Worm (Caenorhabditis elegans) whole organism, L1 larva: ENCODE results near the gene lgc-34.

Source experiments
- C34B4.2 ChIP-seq: sonication (generic microtip); optimal IDR thresholded peaks from 2 replicates; lab custom pipeline; 2017; ENCODE audit warnings: mild to moderate bottlenecking, missing genetic modification characterization, missing compliant biosample characterization
- Y116A8C.19 ChIP-seq: sonication (generic microtip); optimal IDR thresholded peaks from 2 replicates; lab custom pipeline; 2016; ENCODE audit warnings: missing compliant biosample characterization, missing genetic modification characterization, borderline replicate concordance
- ceh-63 ChIP-seq: fragments of 200-800 bp; sonication (Bioruptor generic); optimal IDR thresholded peaks from 2 replicates; lab custom pipeline; 2018; ENCODE audit warnings: mild to moderate bottlenecking, missing genetic modification characterization, missing compliant biosample characterization
- ceh-82 ChIP-seq, 3 experiments: fragments of 150-350 bp in 1 of 3; sonication (generic microtip) in 2 of 3; optimal IDR thresholded peaks; 2 replicates each; lab custom pipeline; 2014 to 2017; ENCODE audit warnings: missing biosample characterization in 3 of 3, missing genetic modification characterization in 3 of 3
- ceh-88 ChIP-seq: fragments of 200-800 bp; sonication (Bioruptor generic); IDR thresholded peaks from 2 replicates; pipeline ENCODE4 v1.3.6; 2022; ENCODE audit warnings: missing genetic modification characterization, missing compliant biosample characterization
- ceh-90 ChIP-seq: sonication (generic microtip); optimal IDR thresholded peaks from 2 replicates; lab custom pipeline; 2016; ENCODE audit warnings: missing genetic modification characterization, missing compliant biosample characterization
- ces-1 ChIP-seq: fragments of 150-350 bp; optimal IDR thresholded peaks from 2 replicates; lab custom pipeline; 2014; ENCODE audit warnings: missing biosample characterization, missing genetic modification reagents, missing genetic modification characterization
- efl-1 ChIP-seq, 4 experiments: fragments of 150-350 bp; optimal IDR thresholded peaks in 3 of 4; peaks in 1 of 4; 1 replicate in 1 of 4; 2 replicates in 3 of 4; lab custom pipeline; 2014; ENCODE audit warnings: missing biosample characterization in 2 of 4, missing genetic modification characterization in 2 of 4, missing genetic modification reagents in 2 of 4
- egl-27 ChIP-seq, 2 experiments: fragments of 150-350 bp in 1 of 2; sonication (generic microtip); optimal IDR thresholded peaks; 3 replicates each; lab custom pipeline; 2017 to 2018; ENCODE audit warnings: missing biosample characterization in 2 of 2, missing genetic modification characterization in 2 of 2, missing genetic modification reagents in 2 of 2
- fkh-10 ChIP-seq: sonication (generic microtip); optimal IDR thresholded peaks from 2 replicates; lab custom pipeline; 2017; ENCODE audit warnings: missing biosample characterization, missing genetic modification reagents, missing genetic modification characterization
- fkh-8 ChIP-seq: sonication (generic microtip); optimal IDR thresholded peaks from 2 replicates; lab custom pipeline; 2016; ENCODE audit warnings: mild to moderate bottlenecking, missing genetic modification characterization, missing compliant biosample characterization
- fos-1 ChIP-seq: fragments of 150-350 bp; optimal IDR thresholded peaks from 2 replicates; lab custom pipeline; 2014; ENCODE audit warnings: missing biosample characterization, missing genetic modification characterization
- hpl-2 ChIP-seq: fragments of 150-350 bp; optimal IDR thresholded peaks from 2 replicates; lab custom pipeline; 2014; ENCODE audit warnings: missing biosample characterization, missing genetic modification reagents, missing genetic modification characterization
- isw-1 ChIP-seq: fragments of 200-800 bp; sonication (Bioruptor generic); IDR thresholded peaks from 2 replicates; pipeline ENCODE4 v1.3.6; 2022; ENCODE audit warnings: missing genetic modification characterization, missing compliant biosample characterization
- jun-1 ChIP-seq: fragments of 150-350 bp; optimal IDR thresholded peaks from 2 replicates; lab custom pipeline; 2014; ENCODE audit warnings: missing biosample characterization, missing genetic modification reagents, missing genetic modification characterization
- lin-13 ChIP-seq: fragments of 150-350 bp; optimal IDR thresholded peaks from 2 replicates; lab custom pipeline; 2014; ENCODE audit warnings: missing biosample characterization, missing genetic modification reagents, missing genetic modification characterization
- lin-14 ChIP-seq: fragments of 200-800 bp; sonication (Bioruptor generic); optimal IDR thresholded peaks from 2 replicates; lab custom pipeline; 2018; ENCODE audit warnings: mild to moderate bottlenecking, missing genetic modification characterization, moderate library complexity, missing compliant biosample characterization
- lin-35 ChIP-seq, 2 experiments: fragments of 150-350 bp; optimal IDR thresholded peaks; 2 replicates each; lab custom pipeline; 2014; ENCODE audit warnings: missing biosample characterization in 2 of 2, missing genetic modification characterization in 2 of 2, missing genetic modification reagents in 2 of 2
- lsy-2 ChIP-seq, 2 experiments: fragments of 150-350 bp; optimal IDR thresholded peaks; 2 replicates each; lab custom pipeline; 2014; ENCODE audit warnings: missing biosample characterization in 2 of 2, missing genetic modification characterization in 2 of 2
- mab-9 ChIP-seq: fragments of 200-800 bp; sonication (Bioruptor generic); IDR thresholded peaks from 2 replicates; pipeline ENCODE4 v1.3.6; 2022; ENCODE audit warnings: missing genetic modification reagents, missing genetic modification characterization, missing compliant biosample characterization
- mef-2 ChIP-seq: fragments of 150-350 bp; optimal IDR thresholded peaks from 2 replicates; lab custom pipeline; 2014; ENCODE audit warnings: missing biosample characterization, missing genetic modification characterization
- mep-1 ChIP-seq: fragments of 150-350 bp; optimal IDR thresholded peaks from 2 replicates; lab custom pipeline; 2014; ENCODE audit warnings: missing biosample characterization, missing genetic modification characterization
- nhr-11 ChIP-seq: fragments of 150-350 bp; optimal IDR thresholded peaks from 2 replicates; lab custom pipeline; 2014; ENCODE audit warnings: missing biosample characterization, missing genetic modification characterization
- nhr-12 ChIP-seq: sonication (generic microtip); optimal IDR thresholded peaks from 2 replicates; lab custom pipeline; 2017; ENCODE audit warnings: missing biosample characterization, missing genetic modification characterization
- nhr-237 ChIP-seq: fragments of 150-350 bp; optimal IDR thresholded peaks from 2 replicates; lab custom pipeline; 2014; ENCODE audit warnings: missing biosample characterization, missing genetic modification characterization
- nhr-47 ChIP-seq: sonication (generic microtip); optimal IDR thresholded peaks from 2 replicates; lab custom pipeline; 2016; ENCODE audit warnings: mild to moderate bottlenecking, missing genetic modification characterization, moderate library complexity, missing compliant biosample characterization
- nhr-71 ChIP-seq: sonication (generic microtip); optimal IDR thresholded peaks from 2 replicates; lab custom pipeline; 2016; ENCODE audit warnings: mild to moderate bottlenecking, missing genetic modification characterization, moderate library complexity, missing compliant biosample characterization
- nhr-76 ChIP-seq: sonication (generic microtip); optimal IDR thresholded peaks from 2 replicates; lab custom pipeline; 2017; ENCODE audit warnings: missing biosample characterization, missing genetic modification characterization
- nhr-77 ChIP-seq: fragments of 150-350 bp; optimal IDR thresholded peaks from 2 replicates; lab custom pipeline; 2014; ENCODE audit warnings: missing biosample characterization, missing genetic modification characterization
- nhr-85 ChIP-seq: sonication (generic microtip); peaks from one replicate; lab custom pipeline; 2016; ENCODE audit warnings: missing genetic modification characterization, inconsistent platforms, missing compliant biosample characterization
- pqm-1 ChIP-seq: sonication (generic microtip); optimal IDR thresholded peaks from 3 replicates; lab custom pipeline; 2017; ENCODE audit warnings: missing biosample characterization, missing genetic modification characterization
- rnt-1 ChIP-seq: sonication (generic microtip); optimal IDR thresholded peaks from 2 replicates; lab custom pipeline; 2016; ENCODE audit warnings: mild to moderate bottlenecking, missing genetic modification characterization, moderate library complexity, missing compliant biosample characterization
- skn-1 ChIP-seq: fragments of 150-350 bp; optimal IDR thresholded peaks from 2 replicates; lab custom pipeline; 2014; ENCODE audit warnings: missing biosample characterization, missing genetic modification characterization
- snpc-4 ChIP-seq: fragments of 150-350 bp; optimal IDR thresholded peaks from 2 replicates; lab custom pipeline; 2014; ENCODE audit warnings: missing biosample characterization, missing genetic modification characterization
- sox-4 ChIP-seq: sonication (generic microtip); optimal IDR thresholded peaks from 2 replicates; lab custom pipeline; 2016; ENCODE audit warnings: missing genetic modification characterization, missing compliant biosample characterization
- sptf-1 ChIP-seq: fragments of 150-350 bp; optimal IDR thresholded peaks from 2 replicates; lab custom pipeline; 2014; ENCODE audit warnings: missing biosample characterization, missing genetic modification characterization
- tbx-2 ChIP-seq: sonication (generic microtip); optimal IDR thresholded peaks from 2 replicates; lab custom pipeline; 2016; ENCODE audit warnings: missing genetic modification characterization, missing compliant biosample characterization
- unc-130 ChIP-seq: fragments of 150-350 bp; optimal IDR thresholded peaks from 2 replicates; lab custom pipeline; 2017; ENCODE audit warnings: missing biosample characterization, missing genetic modification characterization, inconsistent platforms
- unc-30 ChIP-seq: sonication (generic microtip); optimal IDR thresholded peaks from 2 replicates; lab custom pipeline; 2017; ENCODE audit warnings: missing biosample characterization, missing genetic modification characterization
- unc-86 ChIP-seq: sonication (generic microtip); optimal IDR thresholded peaks from 2 replicates; lab custom pipeline; 2016; ENCODE audit warnings: missing genetic modification characterization, missing compliant biosample characterization
- vab-15 ChIP-seq: sonication (generic microtip); optimal IDR thresholded peaks from 2 replicates; lab custom pipeline; 2017; ENCODE audit warnings: missing genotype, mild to moderate bottlenecking, missing genetic modification characterization, missing compliant biosample characterization
- xbp-1 ChIP-seq: sonication (generic microtip); optimal IDR thresholded peaks from 2 replicates; lab custom pipeline; 2016; ENCODE audit warnings: missing genetic modification characterization, missing compliant biosample characterization
- ztf-4 ChIP-seq: fragments of 150-350 bp; optimal IDR thresholded peaks from 2 replicates; lab custom pipeline; 2014; ENCODE audit warnings: missing biosample characterization, missing genetic modification characterization

Gene lgc-34

DNA sequence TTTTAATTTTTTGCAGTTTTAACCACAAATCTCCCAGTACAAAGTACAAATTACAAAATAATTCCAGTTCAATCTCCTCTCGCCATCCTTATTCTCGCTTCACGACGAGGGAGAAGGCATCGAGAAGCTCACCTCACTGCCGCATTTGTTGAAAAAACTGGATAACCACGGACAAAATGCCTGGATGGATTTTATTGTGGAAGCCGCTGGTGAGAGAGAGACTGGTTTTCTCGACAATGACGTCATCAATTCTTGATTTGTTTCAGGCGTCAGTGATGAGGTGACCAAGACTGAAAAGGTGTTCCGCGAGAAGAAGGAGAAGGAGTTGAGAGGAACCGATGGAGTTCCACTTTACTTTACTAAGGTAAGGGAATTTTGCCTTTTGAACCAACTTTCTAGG lies 23.1 kb downstream of the lgc-34 start:
- TF ChIP-seq mep-1 (no peak), nhr-71 (no peak), mab-9 (GFP tag; lab: Robert Waterston, UW) (no peak), fkh-8 (tag; lab: Kevin White, UChicago) (no peak), mef-2 (tag; lab: Kevin White, UChicago) (no peak), efl-1 (optimal IDR thresholded peaks at IDR 0.05; lab: Kevin White, UChicago) (no peak), efl-1 (GFP tag; optimal IDR thresholded peaks at IDR 0.05 in 1 of 2; lab: Kevin White, UChicago) (peak in 1 of 2 experiments; percentile 77), ztf-4 (no peak), vab-15 (no peak)
- TF ChIP-seq, all 84 proteins: peak for 1

ce11 chrII:551245-551904 lies 25.0 kb downstream of the lgc-34 start, which contains the start of gene lips-7:
TSS of gene lips-7 (plus strand) at chrII:551854.
- TF ChIP-seq sox-4 (tag; lab: Kevin White, UChicago) = no peak
- TF ChIP-seq efl-1 (optimal IDR thresholded peaks at IDR 0.05; lab: Kevin White, UChicago) = no peak
- TF ChIP-seq efl-1 (GFP tag; optimal IDR thresholded peaks at IDR 0.05 in 1 of 2; lab: Kevin White, UChicago) = peak in 1 of 2 experiments; percentile 35

ce11 chrII:555371-555770 lies 29.0 kb downstream of the lgc-34 start:
- TF ChIP-seq lin-35 (GFP tag; optimal IDR thresholded peaks at IDR 0.05; lab: Kevin White, UChicago) (peak in 1 of 2 experiments; percentile 0), xbp-1 (tag; lab: Kevin White, UChicago) (no peak), ces-1 (GFP tag; lab: Kevin White, UChicago) (no peak), unc-30 (tag; lab: Kevin White, UChicago) (no peak), efl-1 (optimal IDR thresholded peaks at IDR 0.05; lab: Kevin White, UChicago) (peak in 1 of 2 experiments; percentile 13), efl-1 (GFP tag; optimal IDR thresholded peaks at IDR 0.05 in 1 of 2; lab: Kevin White, UChicago) (peak in 1 of 2 experiments; percentile 77), lsy-2 (tag; optimal IDR thresholded peaks at IDR 0.05; lab: Kevin White, UChicago) (peak in 1 of 2 experiments; percentile 20), egl-27 (tag; optimal IDR thresholded peaks at IDR 0.05; lab: Kevin White, UChicago) (no peak), skn-1 (tag; lab: Kevin White, UChicago) (peak; percentile 24)

ce11 chrII:556185-556584 lies 29.8 kb downstream of the lgc-34 start, which contains the start of the genes C09E8.1 and C09E8.6:
TSS of gene C09E8.1 (plus strand) at chrII:556485.
TSS of gene C09E8.6 (plus strand) at chrII:556497.
- TF ChIP-seq rnt-1 (tag; lab: Kevin White, UChicago) = no peak
- no peak for TF ChIP-seq Y116A8C.19 (tag; lab: Kevin White, UChicago)
- TF ChIP-seq fkh-10 (GFP tag; lab: Kevin White, UChicago) = no peak
- no peak for TF ChIP-seq nhr-237 (tag; lab: Kevin White, UChicago)
- TF ChIP-seq skn-1 (tag; lab: Kevin White, UChicago) = no peak
- TF ChIP-seq nhr-11 (tag; lab: Kevin White, UChicago) = no peak
- TF ChIP-seq ceh-90 = no peak
- no peak for TF ChIP-seq ceh-88 (GFP tag; lab: Robert Waterston, UW)
- TF ChIP-seq lin-14 = no peak
- no peak for TF ChIP-seq nhr-76
- TF ChIP-seq unc-86 (tag; lab: Kevin White, UChicago) = no peak
- TF ChIP-seq ceh-82 (tag; optimal IDR thresholded peaks at IDR 0.05; lab: Kevin White, UChicago) = no peak
- TF ChIP-seq snpc-4 (tag; lab: Kevin White, UChicago) = no peak
- no peak for TF ChIP-seq hpl-2
- TF ChIP-seq fkh-8 (tag; lab: Kevin White, UChicago) = no peak
- no peak for TF ChIP-seq tbx-2 (tag; lab: Kevin White, UChicago)
- no peak for TF ChIP-seq unc-130 (tag; lab: Kevin White, UChicago)
- TF ChIP-seq xbp-1 (tag; lab: Kevin White, UChicago) = no peak
- TF ChIP-seq nhr-47 (tag; lab: Kevin White, UChicago) = no peak

DNA sequence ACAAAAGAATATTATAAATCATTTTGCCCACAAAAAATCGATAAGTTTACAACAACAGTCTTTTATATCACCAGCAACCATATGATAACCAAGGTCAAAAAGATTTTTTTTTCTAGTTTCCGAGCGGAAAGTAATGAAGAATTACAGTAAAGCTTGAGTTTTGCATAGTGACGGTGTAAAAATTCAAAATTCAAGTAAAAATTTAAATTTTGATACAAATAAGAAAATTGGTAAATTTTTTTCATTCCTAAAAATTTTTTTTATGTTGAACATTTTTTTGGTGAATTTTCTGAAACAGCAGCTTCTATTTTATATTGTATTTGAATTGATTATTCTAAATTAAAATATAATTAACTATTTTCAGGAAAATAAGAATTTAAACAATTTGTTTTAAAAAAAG lies 42.4 kb downstream of the lgc-34 start, which contains the start of gene W08F4.5:
TSS of gene W08F4.5 (minus strand) at position 101 of the 400 bp plus-strand sequence.
- TF ChIP-seq unc-30 (tag; lab: Kevin White, UChicago) = no peak
- TF ChIP-seq sptf-1 (tag; lab: Kevin White, UChicago) = no peak
- no peak for TF ChIP-seq lin-13 (GFP tag; lab: Kevin White, UChicago)
- TF ChIP-seq nhr-71 = no peak
- TF ChIP-seq nhr-76 = no peak
- TF ChIP-seq ceh-63 (GFP tag; lab: Kevin White, UChicago) = no peak
- no peak for TF ChIP-seq nhr-12 (tag; lab: Kevin White, UChicago)
- TF ChIP-seq pqm-1 (tag; lab: Kevin White, UChicago) = no peak
- TF ChIP-seq jun-1 (tag; lab: Kevin White, UChicago) = no peak
- no peak for TF ChIP-seq ceh-82 (tag; optimal IDR thresholded peaks at IDR 0.05; lab: Kevin White, UChicago)
- no peak for TF ChIP-seq efl-1 (optimal IDR thresholded peaks at IDR 0.05; lab: Kevin White, UChicago)
- TF ChIP-seq efl-1 (GFP tag; optimal IDR thresholded peaks at IDR 0.05 in 1 of 2; lab: Kevin White, UChicago) = no peak
- TF ChIP-seq nhr-77 = no peak
- no peak for TF ChIP-seq nhr-85 (tag; lab: Kevin White, UChicago)
- no peak for TF ChIP-seq isw-1
- TF ChIP-seq snpc-4 (tag; lab: Kevin White, UChicago) = no peak
- TF ChIP-seq C34B4.2 = no peak
- TF ChIP-seq fos-1 (tag; lab: Kevin White, UChicago) = no peak
